Fruit fly (Drosophila melanogaster) whole organism, pupa: Measurements from ENCODE around the gene CG12608.

Experiments
- CG13204 ChIP-seq: fragments of 200-800 bp; sonication (Bioruptor generic); optimal IDR thresholded peaks from 2 replicates; lab custom pipeline; 2018; ENCODE audit warnings: missing biosample characterization, mild to moderate bottlenecking, missing genetic modification characterization, moderate library complexity
- CG32121 ChIP-seq: fragments of 200-800 bp; sonication (Bioruptor generic); IDR thresholded peaks from 2 replicates; pipeline ENCODE4 v1.3.6; 2022; ENCODE audit warnings: missing biosample characterization, missing genetic modification characterization
- CG9948 ChIP-seq: fragments of 200-800 bp; sonication (Bioruptor generic); optimal IDR thresholded peaks from 2 replicates; lab custom pipeline; 2018; ENCODE audit warnings: missing biosample characterization, mild to moderate bottlenecking, missing genetic modification characterization, moderate library complexity
- Ets98B ChIP-seq: fragments of 200-800 bp; sonication (Bioruptor generic); IDR thresholded peaks from 2 replicates; pipeline ENCODE4 v1.3.6; 2022; ENCODE audit warnings: missing biosample characterization, missing genetic modification characterization

DNA sequence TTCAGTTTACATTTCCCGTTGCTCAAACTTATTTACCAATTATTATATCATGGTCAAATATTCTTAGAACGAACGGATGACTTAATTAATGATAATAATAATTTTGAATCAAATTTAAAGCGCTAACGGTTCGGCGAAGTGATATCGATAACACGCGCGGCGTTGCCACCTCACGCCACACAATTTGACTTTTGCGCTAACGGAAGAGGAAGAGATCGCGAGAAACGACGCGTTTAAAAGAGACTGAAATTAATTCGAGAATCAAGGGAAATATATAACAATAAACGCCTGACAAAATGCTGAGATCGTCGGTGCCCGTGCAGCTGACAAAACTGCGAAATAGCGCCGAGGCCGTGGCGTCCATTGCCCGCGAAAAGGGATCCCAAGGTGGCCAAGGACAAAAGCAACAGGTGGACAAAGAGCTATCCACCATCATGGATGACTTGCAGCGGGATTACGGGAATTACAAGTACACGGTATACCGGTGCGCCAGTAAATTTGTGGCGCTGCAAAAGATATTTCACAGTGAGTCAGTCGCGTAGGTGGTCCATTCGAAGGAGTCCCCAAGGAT, 16.2 kb downstream of the CG12608 start, which contains the start of gene dah:
- TF ChIP-seq CG9948 (no peak), CG32121 (GFP tag; lab: Robert Waterston, UW) (no peak), CG13204 (GFP tag; lab: Kevin White, UChicago) (no peak), Ets98B (no peak)
